Worm (Caenorhabditis elegans) whole organism, L2 larva: ENCODE results near the gene far-5.

Experiments used
- nhr-237 ChIP-seq: fragments of 150-350 bp; optimal IDR thresholded peaks from 2 replicates; lab custom pipeline; 2014; ENCODE audit warnings: missing biosample characterization, missing genetic modification characterization
- ztf-11 ChIP-seq: sonication (generic microtip); optimal IDR thresholded peaks from 2 replicates; lab custom pipeline; 2017; ENCODE audit warnings: missing biosample characterization, missing genetic modification characterization

DNA sequence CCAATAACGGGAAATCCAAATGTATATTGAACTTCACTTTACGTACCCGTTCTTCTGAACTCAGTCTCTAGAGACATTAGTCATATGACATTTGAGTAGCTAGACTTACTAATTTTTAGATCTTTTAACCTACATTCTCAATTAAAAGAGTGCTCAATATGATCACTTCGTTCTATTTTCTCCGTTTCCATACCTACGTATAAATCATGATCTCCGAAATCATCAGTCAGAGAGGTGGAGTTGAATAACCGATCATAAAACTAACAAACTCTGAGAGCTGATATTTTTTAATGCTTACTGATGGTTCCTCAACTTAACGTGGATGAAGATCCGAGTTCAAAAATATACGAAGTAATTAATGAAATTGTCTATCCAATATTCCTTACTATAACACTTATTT is 31.3 kb upstream of the far-5 start, which contains the start of gene srd-35:
- TF ChIP-seq ztf-11 (tag; lab: Kevin White, UChicago) (no peak), nhr-237 (tag; lab: Kevin White, UChicago) (no peak)
